Fruit fly (Drosophila melanogaster) whole organism, embryonic: ENCODE results near the gene CG15643.

Experiments used
- Atf3 ChIP-seq: fragments of 200-800 bp; sonication (Bioruptor generic); optimal IDR thresholded peaks from 3 replicates; lab custom pipeline; 2016; ENCODE audit warnings: missing biosample characterization, missing genetic modification characterization
- Atf6 ChIP-seq: fragments of 200-800 bp; sonication (Bioruptor generic); IDR thresholded peaks from 2 replicates; pipeline ENCODE4 v1.3.6; 2022; ENCODE audit warnings: missing biosample characterization, missing genetic modification characterization
- CG10462 ChIP-seq: fragments of 200-800 bp; sonication (Bioruptor generic); optimal IDR thresholded peaks from 2 replicates; lab custom pipeline; 2016; ENCODE audit warnings: missing biosample characterization, missing genetic modification characterization
- CG10565 ChIP-seq: fragments of 200-800 bp; sonication (Bioruptor generic); optimal IDR thresholded peaks from 3 replicates; lab custom pipeline; 2016; ENCODE audit warnings: missing biosample characterization, mild to moderate bottlenecking, missing genetic modification characterization
- CG10654 ChIP-seq: fragments of 200-800 bp; sonication (Bioruptor generic); optimal IDR thresholded peaks from 2 replicates; lab custom pipeline; 2016; ENCODE audit warnings: missing biosample characterization, missing genetic modification characterization
- CG10959 ChIP-seq: fragments of 200-800 bp; sonication (Bioruptor generic); IDR thresholded peaks from 2 replicates; pipeline ENCODE4 v1.3.6; 2022; ENCODE audit warnings: missing biosample characterization, missing genetic modification characterization
- CG12391 ChIP-seq: fragments of 200-800 bp; sonication (Bioruptor generic); optimal IDR thresholded peaks from 3 replicates; lab custom pipeline; 2018; ENCODE audit warnings: missing biosample characterization, mild to moderate bottlenecking, missing genetic modification characterization, moderate library complexity
- CG1529 ChIP-seq: fragments of 200-800 bp; sonication (Bioruptor generic); optimal IDR thresholded peaks from 3 replicates; lab custom pipeline; 2018; ENCODE audit warnings: missing biosample characterization, missing genetic modification characterization
- CG1647 ChIP-seq: fragments of 200-800 bp; sonication (Bioruptor generic); optimal IDR thresholded peaks from 3 replicates; lab custom pipeline; 2016; ENCODE audit warnings: missing biosample characterization, missing genetic modification characterization
- CG17912 ChIP-seq: fragments of 200-800 bp; sonication (Bioruptor generic); optimal IDR thresholded peaks from 2 replicates; lab custom pipeline; 2018; ENCODE audit warnings: missing biosample characterization, mild to moderate bottlenecking, missing genetic modification characterization
- CG2678 ChIP-seq: fragments of 200-800 bp; sonication (Bioruptor generic); optimal IDR thresholded peaks from 3 replicates; lab custom pipeline; 2019; ENCODE audit warnings: missing biosample characterization, mild to moderate bottlenecking, missing genetic modification characterization, moderate library complexity
- CG30431 ChIP-seq: fragments of 200-800 bp; sonication (Bioruptor generic); optimal IDR thresholded peaks from 2 replicates; lab custom pipeline; 2017; ENCODE audit warnings: missing biosample characterization, missing genetic modification characterization
- CG32532 ChIP-seq: fragments of 200-800 bp; sonication (Bioruptor generic); IDR thresholded peaks from 2 replicates; pipeline ENCODE4 v1.3.6; 2022; ENCODE audit warnings: missing biosample characterization, missing genetic modification characterization
- CG34422 ChIP-seq: fragments of 200-800 bp; sonication (Bioruptor generic); IDR thresholded peaks from 3 replicates; pipeline ENCODE4 v1.3.6; 2022; ENCODE audit warnings: missing biosample characterization, missing genetic modification characterization
- CG42726 ChIP-seq: fragments of 200-800 bp; sonication (Bioruptor generic); IDR thresholded peaks from 2 replicates; pipeline ENCODE4 v1.3.6; 2022; ENCODE audit warnings: missing biosample characterization, missing genetic modification characterization; ENCODE audit not compliant: partially characterized antibody
- CG6765 ChIP-seq: fragments of 200-800 bp; sonication (Bioruptor generic); optimal IDR thresholded peaks from 3 replicates; lab custom pipeline; 2017; ENCODE audit warnings: missing biosample characterization, mild to moderate bottlenecking, missing genetic modification characterization
- CG8281 ChIP-seq: fragments of 200-800 bp; sonication (Bioruptor generic); optimal IDR thresholded peaks from 2 replicates; lab custom pipeline; 2018; ENCODE audit warnings: missing biosample characterization, mild to moderate bottlenecking, missing genetic modification characterization, moderate library complexity
- CG8388 ChIP-seq: fragments of 200-800 bp; sonication (Bioruptor generic); optimal IDR thresholded peaks from 2 replicates; lab custom pipeline; 2019; ENCODE audit warnings: missing biosample characterization, mild to moderate bottlenecking, missing genetic modification characterization, moderate library complexity
- CG8765 ChIP-seq: fragments of 200-800 bp; sonication (Bioruptor generic); IDR thresholded peaks from 2 replicates; pipeline ENCODE4 v1.3.6; 2022; ENCODE audit warnings: missing biosample characterization, missing genetic modification characterization
- Dek ChIP-seq: fragments of 200-800 bp; sonication (Bioruptor generic); optimal IDR thresholded peaks from 3 replicates; lab custom pipeline; 2019; ENCODE audit warnings: missing biosample characterization, mild to moderate bottlenecking, missing genetic modification characterization, moderate library complexity
- Dll ChIP-seq: fragments of 200-800 bp; sonication (Bioruptor generic); IDR thresholded peaks from 4 replicates; pipeline ENCODE4 v1.3.6; 2022; ENCODE audit warnings: missing biosample characterization, missing genetic modification characterization; ENCODE audit not compliant: partially characterized antibody
- Dp ChIP-seq: fragments of 200-800 bp; sonication (Bioruptor generic); optimal IDR thresholded peaks from 2 replicates; lab custom pipeline; 2018; ENCODE audit warnings: missing biosample characterization, mild to moderate bottlenecking, missing genetic modification characterization, moderate library complexity
- Drgx ChIP-seq: fragments of 200-800 bp; sonication (Bioruptor generic); IDR thresholded peaks from 2 replicates; pipeline ENCODE4 v1.3.6; 2022; ENCODE audit warnings: missing biosample characterization, missing genetic modification characterization
- Fer3 ChIP-seq: fragments of 200-800 bp; sonication (Bioruptor generic); optimal IDR thresholded peaks from 2 replicates; lab custom pipeline; 2018; ENCODE audit warnings: missing biosample characterization, mild to moderate bottlenecking, missing genetic modification characterization, moderate library complexity
- Hey ChIP-seq: fragments of 200-800 bp; sonication (Bioruptor generic); optimal IDR thresholded peaks from 3 replicates; lab custom pipeline; 2018; ENCODE audit warnings: missing biosample characterization, mild to moderate bottlenecking, missing genetic modification characterization
- Hr39 ChIP-seq: fragments of >200 bp; optimal IDR thresholded peaks from 2 replicates; lab custom pipeline; 2017
- Hr51 ChIP-seq, 2 experiments: fragments of 200-800 bp; sonication (Bioruptor generic); optimal IDR thresholded peaks; 2 replicates in 1 of 2; 3 replicates in 1 of 2; lab custom pipeline; 2016 to 2018; ENCODE audit warnings: missing biosample characterization in 2 of 2, missing genetic modification characterization in 2 of 2, mild to moderate bottlenecking in 1 of 2, moderate library complexity in 1 of 2
- Jarid2 ChIP-seq: fragments of 200-800 bp; sonication (Bioruptor generic); optimal IDR thresholded peaks from 3 replicates; lab custom pipeline; 2017; ENCODE audit warnings: mild to moderate bottlenecking, missing biosample characterization, missing genetic modification reagents, missing genetic modification characterization
- Max ChIP-seq: fragments of 200-800 bp; sonication (Bioruptor generic); optimal IDR thresholded peaks from 2 replicates; lab custom pipeline; 2016; ENCODE audit warnings: missing biosample characterization, mild to moderate bottlenecking, missing genetic modification characterization
- Mrtf ChIP-seq: fragments of 200-800 bp; sonication (Bioruptor generic); IDR thresholded peaks from 3 replicates; pipeline ENCODE4 v1.3.6; 2022; ENCODE audit warnings: missing biosample characterization, missing genetic modification characterization
- Nf-YA ChIP-seq: fragments of 200-800 bp; sonication (Bioruptor generic); IDR thresholded peaks from 2 replicates; pipeline ENCODE4 v1.3.6; 2022; ENCODE audit warnings: missing biosample characterization, missing genetic modification characterization
- Ptx1 ChIP-seq: fragments of 200-800 bp; sonication (Bioruptor generic); IDR thresholded peaks from 2 replicates; pipeline ENCODE4 v1.3.6; 2022; ENCODE audit warnings: missing biosample characterization, missing genetic modification characterization
- Ravus ChIP-seq: fragments of 200-800 bp; sonication (Bioruptor generic); IDR thresholded peaks from 2 replicates; pipeline ENCODE4 v1.3.6; 2022; ENCODE audit warnings: missing biosample characterization, missing genetic modification characterization
- Tbp ChIP-seq: fragments of >200 bp; optimal IDR thresholded peaks from 2 replicates; lab custom pipeline; 2018; ENCODE audit warnings: missing biosample characterization, missing genetic modification characterization
- Trl ChIP-seq, 3 experiments: fragments of >200 bp in 2 of 3; fragments of 200-800 bp in 1 of 3; sonication (Bioruptor generic) in 1 of 3; optimal IDR thresholded peaks; 2 replicates in 1 of 3; 3 replicates in 2 of 3; lab custom pipeline; 2016 to 2017; ENCODE audit warnings: missing biosample characterization in 1 of 3, missing genetic modification characterization in 1 of 3
- Vsx1 ChIP-seq: fragments of 200-800 bp; sonication (Bioruptor generic); optimal IDR thresholded peaks from 2 replicates; lab custom pipeline; 2017; ENCODE audit warnings: missing biosample characterization, mild to moderate bottlenecking, missing genetic modification characterization, missing genetic modification reagents
- abd-A ChIP-seq: fragments of 200-800 bp; sonication (Bioruptor generic); optimal IDR thresholded peaks from 3 replicates; lab custom pipeline; 2019; ENCODE audit warnings: missing biosample characterization, mild to moderate bottlenecking, missing genetic modification characterization, moderate library complexity
- bcd ChIP-seq: fragments of 200-800 bp; sonication (Bioruptor generic); optimal IDR thresholded peaks from 2 replicates; lab custom pipeline; 2017; ENCODE audit warnings: missing biosample characterization, mild to moderate bottlenecking, missing genetic modification characterization
- btn ChIP-seq: fragments of 200-800 bp; sonication (Bioruptor generic); optimal IDR thresholded peaks from 2 replicates; lab custom pipeline; 2016; ENCODE audit warnings: missing biosample characterization, missing genetic modification characterization
- emc ChIP-seq: fragments of 200-800 bp; sonication (Bioruptor generic); optimal IDR thresholded peaks from 2 replicates; lab custom pipeline; 2016; ENCODE audit warnings: missing biosample characterization, missing genetic modification characterization
- fd102C ChIP-seq: fragments of 200-800 bp; sonication (Bioruptor generic); optimal IDR thresholded peaks from 2 replicates; lab custom pipeline; 2018; ENCODE audit warnings: missing biosample characterization, mild to moderate bottlenecking, missing genetic modification characterization, moderate library complexity
- hbn ChIP-seq: fragments of 200-800 bp; sonication (Bioruptor generic); IDR thresholded peaks from 2 replicates; pipeline ENCODE4 v1.3.6; 2022; ENCODE audit warnings: missing biosample characterization, missing genetic modification characterization; ENCODE audit not compliant: partially characterized antibody
- mirr ChIP-seq: fragments of 200-800 bp; sonication (Bioruptor generic); optimal IDR thresholded peaks from 3 replicates; lab custom pipeline; 2018; ENCODE audit warnings: missing biosample characterization, mild to moderate bottlenecking, missing genetic modification characterization
- oc ChIP-seq: fragments of 200-800 bp; sonication (Bioruptor generic); optimal IDR thresholded peaks from 2 replicates; lab custom pipeline; 2018; ENCODE audit warnings: missing biosample characterization, mild to moderate bottlenecking, missing genetic modification characterization, moderate library complexity
- pb ChIP-seq: fragments of 200-800 bp; sonication (Bioruptor generic); optimal IDR thresholded peaks from 3 replicates; lab custom pipeline; 2016; ENCODE audit warnings: missing biosample characterization, missing genetic modification characterization
- phol ChIP-seq: fragments of 200-800 bp; sonication (Bioruptor generic); optimal IDR thresholded peaks from 3 replicates; lab custom pipeline; 2018; ENCODE audit warnings: missing biosample characterization, mild to moderate bottlenecking, missing genetic modification characterization, moderate library complexity
- sd ChIP-seq: fragments of 200-800 bp; sonication (Bioruptor generic); optimal IDR thresholded peaks from 3 replicates; lab custom pipeline; 2018; ENCODE audit warnings: missing biosample characterization, mild to moderate bottlenecking, missing genetic modification characterization, moderate library complexity
- sens ChIP-seq: fragments of 200-800 bp; sonication (Bioruptor generic); peaks from one replicate; lab custom pipeline; 2016; ENCODE audit warnings: missing biosample characterization, missing genetic modification characterization
- slou ChIP-seq: fragments of 200-800 bp; sonication (Bioruptor generic); optimal IDR thresholded peaks from 3 replicates; lab custom pipeline; 2016; ENCODE audit warnings: missing biosample characterization, missing genetic modification characterization
- so ChIP-seq: fragments of 200-800 bp; sonication (Bioruptor generic); IDR thresholded peaks from 3 replicates; pipeline ENCODE4 v1.3.6; 2022; ENCODE audit warnings: missing biosample characterization, missing genetic modification characterization
- tll ChIP-seq, 2 experiments: fragments of 200-800 bp in 1 of 2; fragments of >200 bp in 1 of 2; sonication (Bioruptor generic) in 1 of 2; optimal IDR thresholded peaks; 2 replicates each; lab custom pipeline; 2017 to 2019; ENCODE audit warnings: missing biosample characterization in 2 of 2, missing genetic modification characterization in 2 of 2, mild to moderate bottlenecking in 1 of 2, moderate library complexity in 1 of 2

Gene CG15643

DNA sequence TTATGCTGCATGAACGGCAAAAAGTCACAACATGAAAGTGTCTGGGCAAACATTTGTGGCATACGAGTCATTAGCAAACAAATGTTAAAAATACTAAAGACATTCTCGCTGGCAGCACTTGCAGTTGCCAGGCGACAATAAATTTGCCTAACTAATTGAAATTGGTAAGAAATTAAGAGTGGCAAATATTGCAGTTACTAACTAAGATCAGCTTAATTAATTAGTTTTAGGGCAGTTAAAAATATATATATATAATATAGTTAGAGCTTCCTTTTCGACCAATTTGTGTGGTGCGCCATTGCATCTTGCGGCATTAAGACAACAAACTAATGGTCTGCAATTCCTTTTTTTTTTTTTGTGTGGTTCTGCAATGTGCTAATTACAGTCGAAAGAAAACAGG is 46.0 kb upstream of the CG15643 start:
- TF ChIP-seq mirr = no peak
- TF ChIP-seq sens (GFP tag; lab: Kevin White, UChicago) = peak; percentile 61
- no peak for TF ChIP-seq Hey
- TF ChIP-seq oc (tag; lab: Kevin White, UChicago) = peak; percentile 54
- no peak for TF ChIP-seq Nf-YA (GFP tag; lab: Robert Waterston, UW)
- no peak for TF ChIP-seq Tbp (GFP tag; lab: Kevin White, UChicago)
- TF ChIP-seq CG6765 = no peak
- TF ChIP-seq Ravus = no peak
- no peak for TF ChIP-seq fd102C
- TF ChIP-seq btn = no peak
- no peak for TF ChIP-seq CG32532 (GFP tag; lab: Robert Waterston, UW)
- no peak for TF ChIP-seq tll (GFP tag; optimal IDR thresholded peaks at IDR 0.05; lab: Kevin White, UChicago)
- no peak for TF ChIP-seq slou (GFP tag; lab: Kevin White, UChicago)
- 0 out of 3 replicates have a peak, but pooled peaks have one; percentile 27 for TF ChIP-seq so (GFP tag; lab: Robert Waterston, UW)
- TF ChIP-seq CG8388 (GFP tag; lab: Kevin White, UChicago) = peak; percentile 42
- no peak for TF ChIP-seq Trl (optimal IDR thresholded peaks at IDR 0.05; lab: Kevin White, UChicago)
- no peak for TF ChIP-seq Trl (GFP tag; optimal IDR thresholded peaks at IDR 0.05; lab: Kevin White, UChicago)
- peak; percentile 36; the same call in 1 of the 2 replicates for TF ChIP-seq Ptx1 (GFP tag; lab: Robert Waterston, UW)
- no peak for TF ChIP-seq CG1529 (GFP tag; lab: Kevin White, UChicago)
- peak; percentile 47 for TF ChIP-seq CG12391 (tag; lab: Kevin White, UChicago)
- no peak for TF ChIP-seq CG10654 (GFP tag; lab: Kevin White, UChicago)
- no peak for TF ChIP-seq CG1647
- no peak for TF ChIP-seq hbn (GFP tag; lab: Robert Waterston, UW)
- TF ChIP-seq Dll = no peak
- TF ChIP-seq Fer3 (tag; lab: Kevin White, UChicago) = no peak
- TF ChIP-seq CG34422 = peak; percentile 36; the same call in 1 of the 3 replicates
- no peak for TF ChIP-seq Jarid2 (GFP tag; lab: Kevin White, UChicago)
- TF ChIP-seq sd = no peak
- no peak for TF ChIP-seq abd-A (tag; lab: Kevin White, UChicago)
- no peak for TF ChIP-seq CG8281 (tag; lab: Kevin White, UChicago)
- no peak for TF ChIP-seq CG10565 (GFP tag; lab: Kevin White, UChicago)
- TF ChIP-seq Hr51 (GFP tag; optimal IDR thresholded peaks at IDR 0.05; lab: Kevin White, UChicago) = peak in 1 of 2 experiments; percentile 36
- TF ChIP-seq CG2678 (tag; lab: Kevin White, UChicago) = peak; percentile 39
- TF ChIP-seq Hr39 (lab: Kevin White, UChicago) = no peak
- no peak for TF ChIP-seq Dek (tag; lab: Kevin White, UChicago)
- peak; percentile 2 for TF ChIP-seq CG30431 (GFP tag; lab: Kevin White, UChicago)
- no peak for TF ChIP-seq Dp (GFP tag; lab: Kevin White, UChicago)
- TF ChIP-seq Mrtf (GFP tag; lab: Robert Waterston, UW) = no peak
- no peak for TF ChIP-seq Max
- peak; percentile 39 for TF ChIP-seq phol (tag; lab: Kevin White, UChicago)
- TF ChIP-seq emc = no peak
- TF ChIP-seq CG42726 (GFP tag; lab: Robert Waterston, UW) = no peak
- TF ChIP-seq Atf3 (GFP tag; lab: Kevin White, UChicago) = no peak
- TF ChIP-seq CG10462 (GFP tag; lab: Kevin White, UChicago) = no peak
- peak; percentile 85 for TF ChIP-seq Drgx (GFP tag; lab: Robert Waterston, UW)
- TF ChIP-seq CG10959 (GFP tag; lab: Robert Waterston, UW) = 0 out of 2 replicates have a peak, but pooled peaks have one; percentile 28
- no peak; the same call in 1 of the 2 replicates for TF ChIP-seq CG8765 (GFP tag; lab: Robert Waterston, UW)
- no peak for TF ChIP-seq Vsx1
- no peak for TF ChIP-seq pb (GFP tag; lab: Kevin White, UChicago)
- no peak for TF ChIP-seq bcd (GFP tag; lab: Kevin White, UChicago)
- no peak for TF ChIP-seq CG17912 (GFP tag; lab: Kevin White, UChicago)
- no peak for TF ChIP-seq Atf6 (GFP tag; lab: Robert Waterston, UW)
